Worm (Caenorhabditis elegans): ENCODE results near the gene arl-5.

ce11 chrIII:9854960-9855359 lies 31.9 kb downstream of the arl-5 start:
- TF ChIP-seq nhr-232 (tag; optimal IDR thresholded peaks at IDR 0.05) = no peak
- no peak for TF ChIP-seq hlh-8 (tag; optimal IDR thresholded peaks at IDR 0.05)
- TF ChIP-seq unc-55 (GFP tag; optimal IDR thresholded peaks at IDR 0.05) = no peak
- TF ChIP-seq eyg-1 (tag; optimal IDR thresholded peaks at IDR 0.05) = no peak
- no peak for TF ChIP-seq ceh-14 (tag; optimal IDR thresholded peaks at IDR 0.05)
- TF ChIP-seq ztf-16 (tag; optimal IDR thresholded peaks at IDR 0.05) = no peak
- no peak for TF ChIP-seq ama-1 (optimal IDR thresholded peaks at IDR 0.05)
- TF ChIP-seq lin-11 (tag; optimal IDR thresholded peaks at IDR 0.05) = no peak
- TF ChIP-seq hlh-30 (tag; optimal IDR thresholded peaks at IDR 0.05; ENCODE audit: insufficient read depth) = no peak
- TF ChIP-seq tbx-7 (tag; optimal IDR thresholded peaks at IDR 0.05) = no peak
- no peak for TF ChIP-seq tbx-2 (tag; optimal IDR thresholded peaks at IDR 0.05)
- no peak for TF ChIP-seq unc-86 (tag; optimal IDR thresholded peaks at IDR 0.05)

Data from whole organism, late embryonic.